Worm (Caenorhabditis elegans) whole organism, late embryonic: Measurements from ENCODE around the gene ttr-31.

Experiments used
- C08G9.2 ChIP-seq: sonication (generic microtip); optimal IDR thresholded peaks from 2 replicates; lab custom pipeline; 2016; ENCODE audit warnings: mild to moderate bottlenecking, missing genetic modification characterization, moderate library complexity, missing compliant biosample characterization
- C38D4.7 ChIP-seq: fragments of 200-800 bp; sonication (Bioruptor generic); optimal IDR thresholded peaks from 2 replicates; lab custom pipeline; 2018; ENCODE audit warnings: mild to moderate bottlenecking, missing genetic modification characterization, moderate library complexity, missing compliant biosample characterization
- K09A11.1 ChIP-seq: sonication (generic microtip); optimal IDR thresholded peaks from 2 replicates; lab custom pipeline; 2017; ENCODE audit warnings: antibody characterized with exemption, mild to moderate bottlenecking, missing genetic modification characterization, missing compliant biosample characterization; ENCODE audit not compliant: insufficient read depth
- ahr-1 ChIP-seq: sonication (generic microtip); optimal IDR thresholded peaks from 2 replicates; lab custom pipeline; 2016; ENCODE audit warnings: missing genetic modification characterization, missing compliant biosample characterization
- ama-1 ChIP-seq: fragments of 150-350 bp; optimal IDR thresholded peaks from 2 replicates; lab custom pipeline; 2014
- ceh-14 ChIP-seq: sonication (generic microtip); optimal IDR thresholded peaks from 2 replicates; lab custom pipeline; 2016; ENCODE audit warnings: missing genotype, missing genetic modification characterization, missing compliant biosample characterization
- ceh-2 ChIP-seq: sonication (generic microtip); optimal IDR thresholded peaks from 2 replicates; lab custom pipeline; 2016; ENCODE audit warnings: missing genotype, missing genetic modification characterization, missing compliant biosample characterization
- ceh-30 ChIP-seq: fragments of 150-350 bp; optimal IDR thresholded peaks from 2 replicates; lab custom pipeline; 2014; ENCODE audit warnings: missing biosample characterization, missing genetic modification characterization
- ceh-6 ChIP-seq: fragments of 200-800 bp; sonication (Bioruptor generic); optimal IDR thresholded peaks from 2 replicates; lab custom pipeline; 2018; ENCODE audit warnings: mild to moderate bottlenecking, missing genetic modification characterization, missing compliant biosample characterization
- ceh-9 ChIP-seq: sonication (generic microtip); optimal IDR thresholded peaks from 2 replicates; lab custom pipeline; 2016; ENCODE audit warnings: mild to moderate bottlenecking, missing genetic modification characterization, inconsistent platforms, missing compliant biosample characterization
- dmd-4 ChIP-seq: sonication (generic microtip); optimal IDR thresholded peaks from 2 replicates; lab custom pipeline; 2016; ENCODE audit warnings: borderline replicate concordance, missing genetic modification characterization, missing compliant biosample characterization
- dve-1 ChIP-seq: sonication (generic microtip); optimal IDR thresholded peaks from 2 replicates; lab custom pipeline; 2017; ENCODE audit warnings: antibody characterized with exemption, mild to moderate bottlenecking, missing genetic modification characterization, missing compliant biosample characterization
- elt-2 ChIP-seq: sonication (generic microtip); optimal IDR thresholded peaks from 2 replicates; lab custom pipeline; 2016; ENCODE audit warnings: missing genetic modification reagents, missing genetic modification characterization, missing compliant biosample characterization
- ets-4 ChIP-seq: sonication (generic microtip); optimal IDR thresholded peaks from 2 replicates; lab custom pipeline; 2016; ENCODE audit warnings: missing genetic modification characterization, missing compliant biosample characterization
- gmeb-2 ChIP-seq: sonication (generic microtip); optimal IDR thresholded peaks from 2 replicates; lab custom pipeline; 2016; ENCODE audit warnings: missing genetic modification characterization, inconsistent platforms, missing compliant biosample characterization
- hlh-15 ChIP-seq: sonication (generic microtip); optimal IDR thresholded peaks from 2 replicates; lab custom pipeline; 2016; ENCODE audit warnings: missing genetic modification characterization, missing compliant biosample characterization
- hlh-6 ChIP-seq: sonication (generic microtip); optimal IDR thresholded peaks from 2 replicates; lab custom pipeline; 2016; ENCODE audit warnings: missing genotype, missing genetic modification characterization, missing compliant biosample characterization
- hlh-8 ChIP-seq: sonication (generic microtip); optimal IDR thresholded peaks from 2 replicates; lab custom pipeline; 2016; ENCODE audit warnings: missing genotype, missing genetic modification characterization, missing compliant biosample characterization
- madf-2 ChIP-seq: sonication (generic microtip); optimal IDR thresholded peaks from 2 replicates; lab custom pipeline; 2017; ENCODE audit warnings: missing genetic modification characterization, missing compliant biosample characterization
- mec-3 ChIP-seq: sonication (generic microtip); optimal IDR thresholded peaks from 2 replicates; lab custom pipeline; 2016; ENCODE audit warnings: borderline replicate concordance, missing genetic modification characterization, missing compliant biosample characterization
- nfya-1 ChIP-seq: sonication (generic microtip); optimal IDR thresholded peaks from 2 replicates; lab custom pipeline; 2017; ENCODE audit warnings: missing genetic modification characterization, mild to moderate bottlenecking, missing compliant biosample characterization, antibody characterized with exemption, moderate library complexity
- nhr-11 ChIP-seq: fragments of 150-350 bp; optimal IDR thresholded peaks from 2 replicates; lab custom pipeline; 2014; ENCODE audit warnings: missing biosample characterization, missing genetic modification characterization
- nhr-232 ChIP-seq: sonication (generic microtip); optimal IDR thresholded peaks from 2 replicates; lab custom pipeline; 2016; ENCODE audit warnings: missing genetic modification characterization, missing compliant biosample characterization
- pax-1 ChIP-seq: fragments of 150-350 bp; optimal IDR thresholded peaks from 2 replicates; lab custom pipeline; 2014; ENCODE audit warnings: missing biosample characterization, missing genetic modification characterization
- ref-2 ChIP-seq: sonication (generic microtip); optimal IDR thresholded peaks from 2 replicates; lab custom pipeline; 2016; ENCODE audit warnings: missing genetic modification characterization, missing compliant biosample characterization
- rnt-1 ChIP-seq: sonication (generic microtip); optimal IDR thresholded peaks from 2 replicates; lab custom pipeline; 2016; ENCODE audit warnings: missing genetic modification characterization, missing compliant biosample characterization
- sox-4 ChIP-seq: sonication (generic microtip); optimal IDR thresholded peaks from 2 replicates; lab custom pipeline; 2017; ENCODE audit warnings: mild to moderate bottlenecking, missing genetic modification characterization, inconsistent platforms, missing compliant biosample characterization
- syd-9 ChIP-seq: sonication (generic microtip); optimal IDR thresholded peaks from 2 replicates; lab custom pipeline; 2016; ENCODE audit warnings: mild to moderate bottlenecking, missing genetic modification characterization, moderate library complexity, missing compliant biosample characterization
- tbx-2 ChIP-seq: sonication (generic microtip); optimal IDR thresholded peaks from 2 replicates; lab custom pipeline; 2016; ENCODE audit warnings: missing genetic modification characterization, missing compliant biosample characterization
- tbx-7 ChIP-seq: sonication (generic microtip); optimal IDR thresholded peaks from 2 replicates; lab custom pipeline; 2016; ENCODE audit warnings: missing genotype, missing genetic modification characterization, missing compliant biosample characterization
- unc-42 ChIP-seq: sonication (generic microtip); optimal IDR thresholded peaks from 2 replicates; lab custom pipeline; 2016; ENCODE audit warnings: missing genotype, missing genetic modification characterization, missing compliant biosample characterization
- unc-86 ChIP-seq: sonication (generic microtip); optimal IDR thresholded peaks from 2 replicates; lab custom pipeline; 2016; ENCODE audit warnings: missing genetic modification characterization, missing compliant biosample characterization
- zip-5 ChIP-seq: sonication (generic microtip); optimal IDR thresholded peaks from 2 replicates; lab custom pipeline; 2016; ENCODE audit warnings: missing genetic modification characterization, missing compliant biosample characterization
- ztf-16 ChIP-seq: sonication (generic microtip); optimal IDR thresholded peaks from 2 replicates; lab custom pipeline; 2017; ENCODE audit warnings: missing genetic modification characterization, missing compliant biosample characterization

The ttr-31 gene

DNA sequence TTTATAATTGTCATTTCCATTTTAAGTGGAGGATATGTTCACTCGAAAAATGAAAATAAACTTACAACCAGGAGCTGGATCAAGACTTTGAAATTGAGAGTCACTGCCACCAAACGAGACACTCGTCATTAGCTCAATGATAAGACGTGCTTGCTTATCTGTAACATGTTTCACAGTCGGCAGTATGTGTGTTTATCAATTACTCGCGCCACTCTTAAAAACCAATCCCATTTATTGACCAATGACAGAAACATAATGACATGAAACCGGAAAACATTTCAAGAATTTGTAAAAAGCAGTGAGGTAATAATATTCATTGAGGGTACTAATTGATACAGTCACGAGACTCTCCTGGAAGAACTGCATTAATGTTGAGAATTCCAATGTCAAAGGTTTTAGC lies 802 bp downstream of the ttr-31 start, which contains the start of gene del-5:
TSS of gene del-5 (minus strand) at position 130 of the 400 bp plus-strand sequence.
- no peak for TF ChIP-seq nhr-232
- TF ChIP-seq mec-3, result no peak
- TF ChIP-seq elt-2, result peak; percentile 31
- no peak for TF ChIP-seq ceh-14
- TF ChIP-seq nhr-11 (tag; lab: Kevin White, UChicago), result no peak
- TF ChIP-seq rnt-1 (tag; lab: Kevin White, UChicago), result no peak
- TF ChIP-seq pax-1 (tag; lab: Kevin White, UChicago), result no peak

- TF ChIP-seq tbx-2 (no peak), elt-2 (no peak), ets-4 (tag; lab: Kevin White, UChicago) (no peak), tbx-7 (tag; lab: Kevin White, UChicago) (no peak), ceh-9 (tag; lab: Kevin White, UChicago) (no peak), ztf-16 (tag; lab: Kevin White, UChicago) (no peak), ama-1 (lab: Kevin White, UChicago) (no peak), ref-2 (tag; lab: Kevin White, UChicago) (no peak), hlh-6 (tag; lab: Kevin White, UChicago) (no peak), ahr-1 (tag; lab: Kevin White, UChicago) (no peak), ceh-6 (GFP tag; lab: Kevin White, UChicago) (no peak), nfya-1 (tag; lab: Kevin White, UChicago) (no peak), gmeb-2 (tag; lab: Kevin White, UChicago) (no peak), zip-5 (tag; lab: Kevin White, UChicago) (no peak)
Observed at ce11 chrX:11007393-11007792, 1.5 kb downstream of the ttr-31 start.

ce11 chrX:11003701-11004100 lies 5.2 kb downstream of the ttr-31 start:
- TF ChIP-seq K09A11.1 (tag; lab: Kevin White, UChicago) (peak; percentile 59), mec-3 (no peak)

ce11 chrX:11001750-11002149 lies 7.1 kb downstream of the ttr-31 start, which contains the start of gene col-177:
Gene col-177, minus strand, starts transcription at chrX:11001850.
- TF ChIP-seq ahr-1 (tag; lab: Kevin White, UChicago), result no peak
- no peak for TF ChIP-seq hlh-15 (tag; lab: Kevin White, UChicago)
- TF ChIP-seq sox-4, result no peak
- TF ChIP-seq ceh-2, result no peak
- TF ChIP-seq zip-5 (tag; lab: Kevin White, UChicago), result no peak
- TF ChIP-seq C08G9.2, result no peak
- TF ChIP-seq elt-2, result no peak
- TF ChIP-seq dve-1 (tag; lab: Kevin White, UChicago), result no peak
- TF ChIP-seq unc-86 (tag; lab: Kevin White, UChicago), result no peak
- TF ChIP-seq syd-9 (tag; lab: Kevin White, UChicago), result no peak
- no peak for TF ChIP-seq hlh-8 (tag; lab: Kevin White, UChicago)
- TF ChIP-seq, all 69 proteins: peak for 0

DNA sequence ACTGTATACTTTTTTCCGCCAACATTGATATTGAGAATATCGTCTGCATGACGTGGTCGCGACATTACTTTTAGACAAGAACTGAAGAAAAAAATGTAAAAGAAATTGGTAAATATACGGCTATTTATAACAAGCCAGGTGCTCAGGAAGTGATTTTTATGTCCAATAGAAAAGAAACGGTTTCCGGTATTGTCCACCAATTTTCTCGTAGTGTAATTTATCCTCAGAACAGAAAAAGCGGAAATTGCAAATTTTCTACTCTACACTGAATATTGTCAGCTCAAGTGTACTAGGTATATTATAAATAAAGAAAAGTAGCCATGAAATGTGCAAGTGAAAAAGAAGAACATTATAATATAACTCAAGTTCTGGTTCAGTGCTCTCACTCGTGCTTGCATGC lies 9.7 kb downstream of the ttr-31 start, which contains the start of gene F59F3.6:
TSS of gene F59F3.6 (minus strand) at position 101 of the 400 bp plus-strand sequence.
- TF ChIP-seq unc-42 (tag; lab: Kevin White, UChicago) (no peak), C38D4.7 (GFP tag; lab: Kevin White, UChicago) (no peak), ceh-14 (no peak), dmd-4 (tag; lab: Kevin White, UChicago) (no peak), madf-2 (no peak), ceh-30 (tag; lab: Kevin White, UChicago) (no peak), unc-86 (tag; lab: Kevin White, UChicago) (no peak), dve-1 (tag; lab: Kevin White, UChicago) (no peak)
